Fruit fly (Drosophila melanogaster): Measurements from ENCODE around the gene CG4822.
A peak's percentile ranks its signal among the peaks of the same experiment; 100 is the strongest.

The CG4822 gene

DNA sequence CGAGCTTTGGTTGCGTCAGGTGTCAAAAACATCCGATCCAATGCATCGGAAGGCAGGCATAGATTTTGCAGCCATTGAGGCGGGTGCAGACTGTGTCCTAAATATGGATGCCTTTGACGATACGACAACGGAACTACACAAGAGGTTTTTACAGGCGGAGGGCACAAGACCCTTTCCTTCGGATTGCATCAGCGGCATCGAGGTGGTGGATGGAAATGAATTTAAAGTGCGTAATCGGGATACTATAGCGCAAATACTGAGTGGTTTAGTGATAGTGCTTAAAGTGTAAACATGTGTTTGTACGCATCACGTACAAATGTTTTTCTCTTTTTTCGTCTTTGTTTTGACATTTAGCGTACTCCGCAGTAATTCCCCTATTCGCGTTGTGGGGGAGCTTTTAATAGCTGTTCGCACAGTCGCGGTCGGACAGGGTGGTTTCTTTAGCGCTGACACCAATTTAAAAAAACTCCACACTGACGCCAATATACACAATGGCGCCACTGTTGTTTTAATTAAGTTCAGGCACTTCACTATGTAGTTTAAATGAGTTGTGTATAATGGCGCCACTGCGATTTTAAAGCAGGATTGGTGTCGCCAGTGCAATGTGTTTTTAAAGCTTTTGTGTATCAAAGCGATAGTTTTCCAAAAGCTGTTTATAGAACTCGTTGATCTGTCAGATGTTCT, 48.7 kb downstream of the CG4822 start (continued):
- TF ChIP-seq pzg (GFP tag; optimal IDR thresholded peaks at IDR 0.05): peak; percentile 66
- TF ChIP-seq CG7372 (GFP tag; IDR thresholded peaks at IDR 0.05): peak; percentile 22; the same call in 1 of the 2 replicates
- TF ChIP-seq CG4328 (GFP tag; optimal IDR thresholded peaks at IDR 0.05): no peak
- no peak for TF ChIP-seq CG1024 (GFP tag; IDR thresholded peaks at IDR 0.05)
- peak; percentile 15 for TF ChIP-seq CG15269 (tag; optimal IDR thresholded peaks at IDR 0.05)
- TF ChIP-seq CG10267 (tag; optimal IDR thresholded peaks at IDR 0.05): no peak
- TF ChIP-seq NFAT (GFP tag; IDR thresholded peaks at IDR 0.05): peak; percentile 73; the same call in 1 of the 2 replicates
- TF ChIP-seq bcd (GFP tag; optimal IDR thresholded peaks at IDR 0.05): peak; percentile 26
- peak; percentile 59 for TF ChIP-seq sens (GFP tag)
- peak; percentile 47 for TF ChIP-seq gfzf (GFP tag; optimal IDR thresholded peaks at IDR 0.05)
- no peak for TF ChIP-seq CG18619 (GFP tag; optimal IDR thresholded peaks at IDR 0.05)
- TF ChIP-seq kay (GFP tag; optimal IDR thresholded peaks at IDR 0.05): no peak
- no peak for TF ChIP-seq sc (optimal IDR thresholded peaks at IDR 0.05)
- TF ChIP-seq sc (GFP tag; optimal IDR thresholded peaks at IDR 0.05): no peak
- no peak for TF ChIP-seq Stat92E (GFP tag; optimal IDR thresholded peaks at IDR 0.05)
- TF ChIP-seq CG1529 (GFP tag; optimal IDR thresholded peaks at IDR 0.05): no peak
- no peak for TF ChIP-seq bowl (GFP tag; IDR thresholded peaks at IDR 0.05)
- TF ChIP-seq Optix (GFP tag; IDR thresholded peaks at IDR 0.05): no peak
- TF ChIP-seq CG14014 (GFP tag; IDR thresholded peaks at IDR 0.05): no peak
- TF ChIP-seq CG7556 (GFP tag; optimal IDR thresholded peaks at IDR 0.05): no peak
- TF ChIP-seq pan (optimal IDR thresholded peaks at IDR 0.05): no peak
- peak in 1 of 2 experiments; percentile 49 for TF ChIP-seq pan (GFP tag; optimal IDR thresholded peaks at IDR 0.05 in 1 of 2, IDR thresholded peaks at IDR 0.05 in 1 of 2)
- TF ChIP-seq ems (GFP tag; optimal IDR thresholded peaks at IDR 0.05): no peak
- no peak for TF ChIP-seq CG17361 (GFP tag; IDR thresholded peaks at IDR 0.05)
- TF ChIP-seq CG12236 (GFP tag; optimal IDR thresholded peaks at IDR 0.05): no peak
- TF ChIP-seq CG11696 (GFP tag; IDR thresholded peaks at IDR 0.05): no peak
- no peak for TF ChIP-seq nau (GFP tag; optimal IDR thresholded peaks at IDR 0.05)
- no peak for TF ChIP-seq trem (tag; optimal IDR thresholded peaks at IDR 0.05)
- TF ChIP-seq pfk (GFP tag; optimal IDR thresholded peaks at IDR 0.05): no peak
- TF ChIP-seq tin (GFP tag; optimal IDR thresholded peaks at IDR 0.05): peak; percentile 40
- TF ChIP-seq Myb (GFP tag; optimal IDR thresholded peaks at IDR 0.05): peak; percentile 42
- TF ChIP-seq CG33213 (GFP tag; optimal IDR thresholded peaks at IDR 0.05): peak; percentile 72
- no peak for TF ChIP-seq fd96Cb (tag; optimal IDR thresholded peaks at IDR 0.05)
- TF ChIP-seq Fer3 (tag; optimal IDR thresholded peaks at IDR 0.05): peak; percentile 34
- no peak for TF ChIP-seq Bdp1 (GFP tag; optimal IDR thresholded peaks at IDR 0.05)
- TF ChIP-seq Dbx (GFP tag; IDR thresholded peaks at IDR 0.05): peak; percentile 83
- peak; percentile 9 for TF ChIP-seq phol (tag; optimal IDR thresholded peaks at IDR 0.05)
- TF ChIP-seq D19A (tag; optimal IDR thresholded peaks at IDR 0.05): no peak
- TF ChIP-seq Spps (tag; optimal IDR thresholded peaks at IDR 0.05): no peak
- peak; percentile 70 for TF ChIP-seq Lhr (GFP tag; optimal IDR thresholded peaks at IDR 0.05)
- no peak for TF ChIP-seq fd102C (GFP tag; optimal IDR thresholded peaks at IDR 0.05)
- TF ChIP-seq jumu (GFP tag; optimal IDR thresholded peaks at IDR 0.05): no peak
- TF ChIP-seq gcm2 (GFP tag; optimal IDR thresholded peaks at IDR 0.05): no peak
- TF ChIP-seq dimm (GFP tag; IDR thresholded peaks at IDR 0.05): no peak
- no peak for TF ChIP-seq Atf3 (GFP tag; optimal IDR thresholded peaks at IDR 0.05)
- TF ChIP-seq lbe (GFP tag; optimal IDR thresholded peaks at IDR 0.05): peak; percentile 31
- TF ChIP-seq aop (GFP tag; IDR thresholded peaks at IDR 0.05): no peak
- TF ChIP-seq Gug (GFP tag; IDR thresholded peaks at IDR 0.05): no peak
- TF ChIP-seq CG17829 (tag; optimal IDR thresholded peaks at IDR 0.05): no peak
- no peak for TF ChIP-seq ap (GFP tag; IDR thresholded peaks at IDR 0.05)
- TF ChIP-seq Ravus (GFP tag; IDR thresholded peaks at IDR 0.05): no peak

Data from whole organism, embryonic.